Worm (Caenorhabditis elegans) whole organism, late embryonic: ENCODE results near the gene F07H5.10.

Experiments
- C38D4.7 ChIP-seq: fragments of 200-800 bp; sonication (Bioruptor generic); optimal IDR thresholded peaks from 2 replicates; lab custom pipeline; 2018; ENCODE audit warnings: mild to moderate bottlenecking, missing genetic modification characterization, moderate library complexity, missing compliant biosample characterization
- F13H6.1 ChIP-seq: sonication (generic microtip); optimal IDR thresholded peaks from 2 replicates; lab custom pipeline; 2016; ENCODE audit warnings: missing genetic modification characterization, missing compliant biosample characterization
- ahr-1 ChIP-seq: sonication (generic microtip); optimal IDR thresholded peaks from 2 replicates; lab custom pipeline; 2016; ENCODE audit warnings: missing genetic modification characterization, missing compliant biosample characterization
- ceh-18 ChIP-seq: sonication (generic microtip); optimal IDR thresholded peaks from 2 replicates; lab custom pipeline; 2016; ENCODE audit warnings: missing genetic modification characterization, missing compliant biosample characterization
- ceh-24 ChIP-seq: sonication (generic microtip); optimal IDR thresholded peaks from 2 replicates; lab custom pipeline; 2016; ENCODE audit warnings: mild to moderate bottlenecking, missing genetic modification characterization, missing compliant biosample characterization
- ceh-34 ChIP-seq: sonication (generic microtip); optimal IDR thresholded peaks from 2 replicates; lab custom pipeline; 2016; ENCODE audit warnings: mild to moderate bottlenecking, missing genetic modification characterization, missing compliant biosample characterization
- ceh-45 ChIP-seq: fragments of 200-800 bp; sonication (Bioruptor generic); IDR thresholded peaks from 2 replicates; pipeline ENCODE4 v1.3.6; 2022; ENCODE audit warnings: missing genetic modification reagents, missing genetic modification characterization, missing compliant biosample characterization
- ceh-48 ChIP-seq: sonication (generic microtip); optimal IDR thresholded peaks from 2 replicates; lab custom pipeline; 2016; ENCODE audit warnings: missing genetic modification characterization, inconsistent platforms, missing compliant biosample characterization
- ceh-9 ChIP-seq: sonication (generic microtip); optimal IDR thresholded peaks from 2 replicates; lab custom pipeline; 2016; ENCODE audit warnings: mild to moderate bottlenecking, missing genetic modification characterization, inconsistent platforms, missing compliant biosample characterization
- che-1 ChIP-seq: sonication (generic microtip); optimal IDR thresholded peaks from 2 replicates; lab custom pipeline; 2016; ENCODE audit warnings: mild to moderate bottlenecking, missing genetic modification characterization, missing compliant biosample characterization
- elt-2 ChIP-seq: sonication (generic microtip); optimal IDR thresholded peaks from 2 replicates; lab custom pipeline; 2016; ENCODE audit warnings: missing genetic modification reagents, missing genetic modification characterization, missing compliant biosample characterization
- elt-4 ChIP-seq: sonication (generic microtip); optimal IDR thresholded peaks from 2 replicates; lab custom pipeline; 2016; ENCODE audit warnings: missing genetic modification characterization, missing compliant biosample characterization
- ets-4 ChIP-seq: sonication (generic microtip); optimal IDR thresholded peaks from 2 replicates; lab custom pipeline; 2016; ENCODE audit warnings: missing genetic modification characterization, missing compliant biosample characterization
- gmeb-2 ChIP-seq: sonication (generic microtip); optimal IDR thresholded peaks from 2 replicates; lab custom pipeline; 2016; ENCODE audit warnings: missing genetic modification characterization, inconsistent platforms, missing compliant biosample characterization
- hlh-13 ChIP-seq: fragments of 200-800 bp; sonication (Bioruptor generic); optimal IDR thresholded peaks from 2 replicates; lab custom pipeline; 2018; ENCODE audit warnings: mild to moderate bottlenecking, missing genetic modification characterization, missing compliant biosample characterization
- hlh-15 ChIP-seq: sonication (generic microtip); optimal IDR thresholded peaks from 2 replicates; lab custom pipeline; 2016; ENCODE audit warnings: missing genetic modification characterization, missing compliant biosample characterization
- hlh-6 ChIP-seq: sonication (generic microtip); optimal IDR thresholded peaks from 2 replicates; lab custom pipeline; 2016; ENCODE audit warnings: missing genotype, missing genetic modification characterization, missing compliant biosample characterization
- hlh-8 ChIP-seq: sonication (generic microtip); optimal IDR thresholded peaks from 2 replicates; lab custom pipeline; 2016; ENCODE audit warnings: missing genotype, missing genetic modification characterization, missing compliant biosample characterization
- madf-2 ChIP-seq: sonication (generic microtip); optimal IDR thresholded peaks from 2 replicates; lab custom pipeline; 2017; ENCODE audit warnings: missing genetic modification characterization, missing compliant biosample characterization
- mec-3 ChIP-seq: sonication (generic microtip); optimal IDR thresholded peaks from 2 replicates; lab custom pipeline; 2016; ENCODE audit warnings: borderline replicate concordance, missing genetic modification characterization, missing compliant biosample characterization
- nfya-1 ChIP-seq: sonication (generic microtip); optimal IDR thresholded peaks from 2 replicates; lab custom pipeline; 2017; ENCODE audit warnings: missing genetic modification characterization, mild to moderate bottlenecking, missing compliant biosample characterization, antibody characterized with exemption, moderate library complexity
- nhr-11 ChIP-seq: fragments of 150-350 bp; optimal IDR thresholded peaks from 2 replicates; lab custom pipeline; 2014; ENCODE audit warnings: missing biosample characterization, missing genetic modification characterization
- odd-2 ChIP-seq: sonication (generic microtip); optimal IDR thresholded peaks from 2 replicates; lab custom pipeline; 2017; ENCODE audit warnings: antibody characterized with exemption, mild to moderate bottlenecking, missing genetic modification characterization, missing compliant biosample characterization
- pax-1 ChIP-seq: fragments of 150-350 bp; optimal IDR thresholded peaks from 2 replicates; lab custom pipeline; 2014; ENCODE audit warnings: missing biosample characterization, missing genetic modification characterization
- pha-2 ChIP-seq: sonication (generic microtip); optimal IDR thresholded peaks from 2 replicates; lab custom pipeline; 2017; ENCODE audit warnings: mild to moderate bottlenecking, missing genetic modification characterization, missing compliant biosample characterization
- pha-4 ChIP-seq: fragments of 150-350 bp; optimal IDR thresholded peaks from 2 replicates; lab custom pipeline; 2018; ENCODE audit warnings: missing biosample characterization, missing genetic modification reagents, missing genetic modification characterization
- pqm-1 ChIP-seq: sonication (generic microtip); optimal IDR thresholded peaks from 2 replicates; lab custom pipeline; 2016; ENCODE audit warnings: missing genetic modification characterization, missing compliant biosample characterization
- pros-1 ChIP-seq: fragments of 150-350 bp; optimal IDR thresholded peaks from 2 replicates; lab custom pipeline; 2014; ENCODE audit warnings: missing biosample characterization, missing genetic modification reagents, missing genetic modification characterization
- ref-2 ChIP-seq: sonication (generic microtip); optimal IDR thresholded peaks from 2 replicates; lab custom pipeline; 2016; ENCODE audit warnings: missing genetic modification characterization, missing compliant biosample characterization
- rnt-1 ChIP-seq: sonication (generic microtip); optimal IDR thresholded peaks from 2 replicates; lab custom pipeline; 2016; ENCODE audit warnings: missing genetic modification characterization, missing compliant biosample characterization
- sdc-2 ChIP-seq: sonication (generic microtip); optimal IDR thresholded peaks from 2 replicates; lab custom pipeline; 2016; ENCODE audit warnings: missing genotype, missing genetic modification characterization, missing compliant biosample characterization
- syd-9 ChIP-seq: sonication (generic microtip); optimal IDR thresholded peaks from 2 replicates; lab custom pipeline; 2016; ENCODE audit warnings: mild to moderate bottlenecking, missing genetic modification characterization, moderate library complexity, missing compliant biosample characterization
- tbx-2 ChIP-seq: sonication (generic microtip); optimal IDR thresholded peaks from 2 replicates; lab custom pipeline; 2016; ENCODE audit warnings: missing genetic modification characterization, missing compliant biosample characterization
- ttx-3 ChIP-seq: sonication (generic microtip); optimal IDR thresholded peaks from 2 replicates; lab custom pipeline; 2016; ENCODE audit warnings: missing genetic modification reagents, missing genetic modification characterization, missing compliant biosample characterization
- unc-55 ChIP-seq: sonication (generic microtip); optimal IDR thresholded peaks from 2 replicates; lab custom pipeline; 2017; ENCODE audit warnings: missing biosample characterization, missing genetic modification reagents, missing genetic modification characterization
- unc-86 ChIP-seq: sonication (generic microtip); optimal IDR thresholded peaks from 2 replicates; lab custom pipeline; 2016; ENCODE audit warnings: missing genetic modification characterization, missing compliant biosample characterization
- ztf-16 ChIP-seq: sonication (generic microtip); optimal IDR thresholded peaks from 2 replicates; lab custom pipeline; 2017; ENCODE audit warnings: missing genetic modification characterization, missing compliant biosample characterization

The F07H5.10 gene

ce11 chrII:8848984-8849383, 40.6 kb upstream of the F07H5.10 start:
- TF ChIP-seq ceh-9 = no peak
- no peak for TF ChIP-seq ets-4 (tag; lab: Kevin White, UChicago)
- TF ChIP-seq pha-4 = no peak
- no peak for TF ChIP-seq sdc-2
- no peak for TF ChIP-seq hlh-6 (tag; lab: Kevin White, UChicago)
- no peak for TF ChIP-seq mec-3 (tag; lab: Kevin White, UChicago)
- no peak for TF ChIP-seq hlh-8 (tag; lab: Kevin White, UChicago)
- no peak for TF ChIP-seq C38D4.7
- TF ChIP-seq hlh-13 (GFP tag; lab: Kevin White, UChicago) = no peak
- no peak for TF ChIP-seq elt-4 (tag; lab: Kevin White, UChicago)
- no peak for TF ChIP-seq ceh-24
- TF ChIP-seq pros-1 (tag; lab: Kevin White, UChicago) = no peak
- TF ChIP-seq syd-9 (tag; lab: Kevin White, UChicago) = no peak
- no peak for TF ChIP-seq ttx-3 (tag; lab: Kevin White, UChicago)
- TF ChIP-seq odd-2 (tag; lab: Kevin White, UChicago) = no peak

ce11 chrII:8845932-8846331, 37.5 kb upstream of the F07H5.10 start:
- TF ChIP-seq unc-86 (tag; lab: Kevin White, UChicago) (no peak), elt-2 (tag; lab: Kevin White, UChicago) (peak; percentile 36), pha-2 (tag; lab: Kevin White, UChicago) (no peak), madf-2 (tag; lab: Kevin White, UChicago) (no peak)

- TF ChIP-seq nhr-11 (tag; lab: Kevin White, UChicago) = no peak
- no peak for TF ChIP-seq ref-2 (tag; lab: Kevin White, UChicago)
- no peak for TF ChIP-seq ceh-34 (tag; lab: Kevin White, UChicago)
- no peak for TF ChIP-seq ceh-48
- no peak for TF ChIP-seq ceh-45
- TF ChIP-seq syd-9 (tag; lab: Kevin White, UChicago) = no peak
- TF ChIP-seq ztf-16 (tag; lab: Kevin White, UChicago) = no peak
- TF ChIP-seq hlh-15 (tag; lab: Kevin White, UChicago) = no peak
- TF ChIP-seq gmeb-2 (tag; lab: Kevin White, UChicago) = no peak
- TF ChIP-seq ahr-1 = no peak
Observed at ce11 chrII:8845298-8845697, 36.9 kb upstream of the F07H5.10 start, which contains the start of gene agxt-1. TSS of gene agxt-1 (plus strand) at chrII:8845598.

DNA sequence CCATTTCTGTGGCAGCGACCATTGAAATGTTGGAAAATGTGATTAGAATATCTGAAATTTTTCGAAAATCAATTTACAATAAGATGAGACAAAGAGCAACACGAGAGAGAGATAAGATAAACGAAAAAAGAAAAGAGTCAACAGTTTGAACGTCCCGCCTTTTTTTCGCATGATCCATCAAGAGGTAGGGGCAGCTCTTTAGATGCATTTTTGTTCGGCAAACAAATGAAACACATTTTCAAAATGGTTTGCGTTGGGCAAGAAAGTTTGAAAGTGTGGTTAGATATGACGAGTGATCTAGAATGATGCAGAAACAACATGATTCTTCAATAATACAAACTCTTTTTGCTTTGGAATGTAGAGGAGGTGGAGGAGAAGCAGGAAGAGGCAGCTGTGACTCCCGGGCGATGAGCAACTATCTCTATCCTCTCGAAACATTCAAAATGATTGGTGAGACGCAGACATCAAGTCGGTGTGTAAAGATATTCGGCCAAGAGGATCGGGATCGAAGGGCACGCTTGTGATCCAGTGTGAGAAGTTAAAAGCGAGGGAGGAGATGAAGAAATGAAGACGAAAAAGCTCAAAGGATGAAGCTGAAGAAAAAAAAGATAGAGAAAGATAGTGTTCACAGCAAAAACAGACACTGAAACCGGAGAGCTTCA, 36.2 kb upstream of the F07H5.10 start, which contains the start of gene F46C5.6:
Gene F46C5.6, minus strand, starts transcription at position 51 of the 662 bp plus-strand sequence.
- peak; percentile 94 for TF ChIP-seq ceh-18 (tag; lab: Kevin White, UChicago)
- TF ChIP-seq odd-2 (tag; lab: Kevin White, UChicago) = no peak
- TF ChIP-seq unc-55 = peak; percentile 53
- peak; percentile 27 for TF ChIP-seq tbx-2 (tag; lab: Kevin White, UChicago)
- peak; percentile 40 for TF ChIP-seq nfya-1 (tag; lab: Kevin White, UChicago)
- peak; percentile 32 for TF ChIP-seq rnt-1 (tag; lab: Kevin White, UChicago)
- TF ChIP-seq F13H6.1 (tag; lab: Kevin White, UChicago) = no peak
- TF ChIP-seq ceh-34 (tag; lab: Kevin White, UChicago) = peak; percentile 34

- TF ChIP-seq che-1 (tag; lab: Kevin White, UChicago) (no peak), pros-1 (tag; lab: Kevin White, UChicago) (no peak), pax-1 (no peak), pqm-1 (tag; lab: Kevin White, UChicago) (no peak)
Observed at ce11 chrII:8839025-8839424, 30.6 kb upstream of the F07H5.10 start, which contains the start of gene F46C5.7. TSS of gene F46C5.7 (plus strand) at chrII:8839325.
